Worm (Caenorhabditis elegans) whole organism, L4/young adult: ENCODE results near the gene F47H4.2.

ENCODE experiments used
- W03F9.2 ChIP-seq: fragments of 150-350 bp; optimal IDR thresholded peaks from 2 replicates; lab custom pipeline; 2014; ENCODE audit warnings: missing biosample characterization, missing genetic modification characterization
- dao-5 ChIP-seq: sonication (generic microtip); optimal IDR thresholded peaks from 2 replicates; lab custom pipeline; 2016; ENCODE audit warnings: missing genotype, missing genetic modification characterization, moderate library complexity, missing compliant biosample characterization

- TF ChIP-seq dao-5 (tag; lab: Kevin White, UChicago) = no peak
- TF ChIP-seq W03F9.2 (tag; lab: Kevin White, UChicago) = no peak
Measured at ce11 chrV:17379932-17380331, 26.8 kb downstream of the F47H4.2 start, which contains the start of gene Y20C6A.4.
